Fruit fly (Drosophila melanogaster): ENCODE results near the gene CG18478.
"Not testable (repeated sequence)": the region's sequence is repeated elsewhere in the genome, so short reads cannot be mapped to it uniquely, and the experiment has no call there.

- TF ChIP-seq Sox15 (GFP tag; optimal IDR thresholded peaks at IDR 0.05); pdm3 (GFP tag; optimal IDR thresholded peaks at IDR 0.05); OdsH (GFP tag; optimal IDR thresholded peaks at IDR 0.05); Ets21C (GFP tag; optimal IDR thresholded peaks at IDR 0.05); CG16779 (tag; optimal IDR thresholded peaks at IDR 0.05); CG11902 (GFP tag; optimal IDR thresholded peaks at IDR 0.05); CG6163 (GFP tag; IDR thresholded peaks at IDR 0.05); spab (GFP tag; optimal IDR thresholded peaks at IDR 0.05); CG10631 (GFP tag; optimal IDR thresholded peaks at IDR 0.05): not testable (repeated sequence)
These were observed 9.2 kb upstream of the CG18478 start, which contains the start of gene CG18477 for dm6 chr2L:15660741-15661140.
